Worm (Caenorhabditis elegans): ENCODE data around the gene eef-1B.1.

Gene eef-1B.1

DNA sequence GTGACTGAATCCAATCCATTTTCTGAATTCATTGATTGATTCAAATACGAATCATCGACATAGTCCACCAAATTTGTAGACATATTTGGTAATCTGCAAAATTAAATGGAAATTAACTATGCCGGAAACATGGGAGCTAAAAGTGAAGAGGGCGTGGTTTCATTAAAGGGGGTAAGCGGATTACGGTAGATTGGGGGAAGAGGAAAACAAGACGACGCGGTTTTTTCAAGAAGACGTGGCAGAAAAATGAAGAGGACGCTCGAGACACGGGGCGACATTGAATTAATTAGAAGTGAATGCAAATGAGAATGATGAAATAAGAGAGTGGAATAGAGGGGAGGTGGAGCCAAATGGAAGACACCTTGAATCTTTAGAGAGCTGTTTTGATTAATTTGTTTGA is 23.2 kb upstream of the eef-1B.1 start, which contains the start of gene npr-17:
npr-17 (minus strand) TSS at position 101 of the 400 bp plus-strand sequence.
- no peak for TF ChIP-seq F57C9.4 (tag; optimal IDR thresholded peaks at IDR 0.05)
- TF ChIP-seq F33H1.4 (GFP tag; IDR thresholded peaks at IDR 0.05) = no peak
- TF ChIP-seq madf-10 (tag; optimal IDR thresholded peaks at IDR 0.05) = no peak
- no peak for TF ChIP-seq mxl-1 (tag; optimal IDR thresholded peaks at IDR 0.05)
- TF ChIP-seq hmg-1.2 (GFP tag; IDR thresholded peaks at IDR 0.05) = no peak
- TF ChIP-seq hmg-20 (GFP tag; IDR thresholded peaks at IDR 0.05) = no peak

- TF ChIP-seq xnd-1 (tag; optimal IDR thresholded peaks at IDR 0.05) (peak; percentile 27), bed-1 (GFP tag; IDR thresholded peaks at IDR 0.05) (no peak), die-1 (tag; optimal IDR thresholded peaks at IDR 0.05) (no peak), ceh-91 (GFP tag; IDR thresholded peaks at IDR 0.05) (no peak), egrh-3 (GFP tag; IDR thresholded peaks at IDR 0.05) (no peak), snpc-3.4 (tag; optimal IDR thresholded peaks at IDR 0.05) (peak; percentile 28), Y56A3A.18 (GFP tag; IDR thresholded peaks at IDR 0.05) (no peak), B0019.2 (GFP tag; conservative IDR thresholded peaks at IDR 0.05) (peak; percentile 19; the same call in 1 of the 2 replicates), K11D2.4 (GFP tag; IDR thresholded peaks at IDR 0.05) (no peak), bed-2 (GFP tag; IDR thresholded peaks at IDR 0.05) (no peak), madf-6 (GFP tag; IDR thresholded peaks at IDR 0.05) (peak; percentile 65; the same call in 1 of the 2 replicates), lsl-1 (GFP tag; optimal IDR thresholded peaks at IDR 0.05) (peak; percentile 81), F22D6.2 (tag; optimal IDR thresholded peaks at IDR 0.05) (no peak), hsf-1 (GFP tag; IDR thresholded peaks at IDR 0.05) (no peak), attf-6 (GFP tag; IDR thresholded peaks at IDR 0.05) (no peak), F23B12.7 (tag; optimal IDR thresholded peaks at IDR 0.05; ENCODE audit: insufficient read depth) (no peak), hrde-1 (tag; optimal IDR thresholded peaks at IDR 0.05; ENCODE audit: borderline replicate concordance) (no peak), aptf-3 (GFP tag; IDR thresholded peaks at IDR 0.05) (no peak), B0035.1 (tag; optimal IDR thresholded peaks at IDR 0.05) (no peak), dpl-1 (GFP tag; optimal IDR thresholded peaks at IDR 0.05) (no peak), rpc-1 (optimal IDR thresholded peaks at IDR 0.05) (no peak), rpc-1 (tag; optimal IDR thresholded peaks at IDR 0.05) (no peak), F33H1.4 (GFP tag; IDR thresholded peaks at IDR 0.05) (peak; percentile 73)
These were observed 13.5 kb upstream of the eef-1B.1 start, which contains the start of gene hrpk-2 for ce11 chrIII:7986585-7987171. hrpk-2 (plus strand) TSS chrIII:7987121.

DNA sequence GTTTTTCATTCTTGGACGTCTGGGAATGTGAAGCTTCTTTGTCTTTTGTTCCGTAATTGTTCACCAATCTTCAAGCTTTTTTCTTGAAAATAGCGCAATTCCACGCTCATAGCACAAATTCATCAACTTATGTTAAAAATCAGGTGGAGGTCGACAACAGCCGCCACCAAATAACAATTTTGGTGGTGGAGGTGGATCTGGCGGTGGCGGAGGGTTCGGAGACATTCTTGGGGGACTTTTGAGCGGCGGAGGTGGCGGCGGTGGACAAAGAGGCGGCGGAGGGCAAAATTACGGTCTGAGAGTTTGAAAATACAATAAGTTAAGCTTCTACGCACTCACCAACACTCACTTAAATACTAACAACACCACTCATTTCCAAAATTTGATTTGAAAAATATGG is 8.8 kb upstream of the eef-1B.1 start:
- TF ChIP-seq Y67H2A.10 (GFP tag; conservative IDR thresholded peaks at IDR 0.05) (no peak), ztf-6 (GFP tag; IDR thresholded peaks at IDR 0.05) (0 out of 2 replicates have a peak, but pooled peaks have one; percentile 16), F39B2.1 (GFP tag; IDR thresholded peaks at IDR 0.05) (no peak), egrh-3 (GFP tag; IDR thresholded peaks at IDR 0.05) (peak; percentile 8; the same call in 1 of the 2 replicates), B0261.1 (tag; optimal IDR thresholded peaks at IDR 0.05) (no peak), zfh-2 (GFP tag; conservative IDR thresholded peaks at IDR 0.05) (peak; percentile 65)

- no peak for TF ChIP-seq nhr-80 (tag; optimal IDR thresholded peaks at IDR 0.05)
- no peak for TF ChIP-seq nhr-179 (tag; optimal IDR thresholded peaks at IDR 0.05)
- peak; percentile 31; the same call in 1 of the 2 replicates for TF ChIP-seq madf-6 (GFP tag; IDR thresholded peaks at IDR 0.05)
- no peak for TF ChIP-seq pha-4 (tag; optimal IDR thresholded peaks at IDR 0.05)
- no peak for TF ChIP-seq C06A6.2 (GFP tag; conservative IDR thresholded peaks at IDR 0.05)
- no peak for TF ChIP-seq atf-7 (tag; optimal IDR thresholded peaks at IDR 0.05)
- TF ChIP-seq zfh-2 (GFP tag; conservative IDR thresholded peaks at IDR 0.05) = peak; percentile 65
- TF ChIP-seq nhr-27 (tag; optimal IDR thresholded peaks at IDR 0.05) = no peak
- no peak for TF ChIP-seq hmg-20 (GFP tag; IDR thresholded peaks at IDR 0.05)
- no peak for TF ChIP-seq K12H6.12 (tag; optimal IDR thresholded peaks at IDR 0.05)
- no peak for TF ChIP-seq die-1 (tag; optimal IDR thresholded peaks at IDR 0.05)
- TF ChIP-seq Y56A3A.18 (GFP tag; IDR thresholded peaks at IDR 0.05) = no peak
- no peak for TF ChIP-seq ceh-91 (GFP tag; IDR thresholded peaks at IDR 0.05)
- no peak for TF ChIP-seq ceh-27 (GFP tag; optimal IDR thresholded peaks at IDR 0.05)
These were observed 8.0 kb upstream of the eef-1B.1 start for ce11 chrIII:7981233-7981632.
